Fruit fly (Drosophila melanogaster) whole organism: ENCODE measurements around the gene CROT.

Experiments used
- CG8478 ChIP-seq: fragments of >200 bp; optimal IDR thresholded peaks from 2 replicates; lab custom pipeline; 2018; ENCODE audit warnings: inconsistent platforms
- usp ChIP-seq: fragments of >200 bp; optimal IDR thresholded peaks from 2 replicates; lab custom pipeline; 2017; ENCODE audit warnings: missing biosample characterization, missing genetic modification characterization, mixed read lengths

DNA sequence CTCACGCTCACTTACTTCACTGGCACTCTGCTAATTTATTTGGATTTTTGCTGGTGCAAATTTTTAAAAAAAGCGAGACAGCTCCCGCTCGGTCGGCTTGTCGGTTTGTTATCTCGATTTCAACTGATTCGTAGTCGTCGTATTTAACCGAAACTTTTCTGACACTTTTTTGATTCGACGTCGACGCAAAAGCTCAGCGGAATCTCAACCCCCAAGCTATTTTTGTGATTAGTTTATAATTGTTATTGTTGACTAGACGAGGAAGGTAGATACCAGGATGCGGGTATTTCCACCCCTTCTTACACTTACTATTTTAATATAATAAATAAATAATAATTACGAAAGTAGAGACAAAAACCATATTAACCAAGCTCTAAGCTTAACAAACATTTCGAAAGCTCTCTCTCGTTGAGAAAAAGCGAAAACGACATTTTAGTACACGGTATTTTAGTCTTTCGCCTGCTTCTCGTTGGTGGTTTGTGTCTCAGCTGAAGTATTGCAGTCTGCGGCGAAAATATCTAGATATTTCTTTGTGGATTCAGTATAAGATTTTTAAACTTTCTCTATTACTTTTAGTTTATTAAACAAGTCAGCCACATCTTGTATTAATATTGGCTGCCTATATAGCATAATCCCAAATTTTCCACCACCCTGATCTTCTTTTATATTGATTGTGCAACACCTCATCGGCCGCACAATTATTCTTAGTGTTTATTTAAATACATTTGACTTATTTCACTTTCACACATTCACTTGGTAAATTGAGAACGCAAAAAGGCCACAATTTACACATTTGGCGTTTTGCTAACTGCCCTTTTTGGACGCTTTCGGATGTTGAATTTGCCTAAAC lies 49.6 kb downstream of the CROT start, which contains the start of gene tau:
- TF ChIP-seq CG8478 (lab: Kevin White, UChicago): no peak
- TF ChIP-seq usp (GFP tag; lab: Kevin White, UChicago): no peak
